Worm (Caenorhabditis elegans): ENCODE data around the gene K10C2.6.

K10C2.6 gene

ce11 chrX:6427147-6427546 lies 24.1 kb upstream of the K10C2.6 start:
- TF ChIP-seq ets-4 (tag; optimal IDR thresholded peaks at IDR 0.05) (no peak), syd-9 (tag; optimal IDR thresholded peaks at IDR 0.05) (no peak)

ce11 chrX:6429552-6429951 lies 21.7 kb upstream of the K10C2.6 start:
- TF ChIP-seq ttx-3 (tag; optimal IDR thresholded peaks at IDR 0.05): no peak
- TF ChIP-seq eyg-1 (tag; optimal IDR thresholded peaks at IDR 0.05): no peak
- no peak for TF ChIP-seq ceh-30 (tag; optimal IDR thresholded peaks at IDR 0.05)
- no peak for TF ChIP-seq pha-4 (tag; optimal IDR thresholded peaks at IDR 0.05)
- no peak for TF ChIP-seq ceh-48 (tag; optimal IDR thresholded peaks at IDR 0.05)
- TF ChIP-seq madf-2 (tag; optimal IDR thresholded peaks at IDR 0.05): no peak
- TF ChIP-seq tbx-2 (tag; optimal IDR thresholded peaks at IDR 0.05): no peak
- TF ChIP-seq odd-2 (tag; optimal IDR thresholded peaks at IDR 0.05): no peak

DNA sequence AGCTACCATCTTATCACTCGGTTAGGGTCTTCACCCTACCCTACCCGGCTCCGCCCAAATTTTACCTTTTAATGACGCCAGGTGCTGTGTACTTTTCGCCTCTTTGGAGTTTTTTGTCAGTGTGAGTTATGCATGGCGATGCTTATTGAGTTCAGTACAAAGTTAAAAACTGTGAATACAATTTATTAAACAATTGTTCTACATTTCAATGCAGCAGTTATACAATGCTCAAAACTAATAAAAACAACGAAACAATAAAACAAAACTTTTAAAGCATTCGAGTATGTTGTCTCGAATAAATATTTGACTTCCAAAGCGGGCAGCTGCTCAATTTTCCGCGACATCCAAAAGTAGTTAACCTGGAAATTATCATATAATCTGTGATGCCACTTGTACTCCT lies 20.7 kb upstream of the K10C2.6 start, which contains the start of gene ctsa-2:
TSS of gene ctsa-2 (minus strand) at position 101 of the 400 bp plus-strand sequence.
- TF ChIP-seq nhr-11 (tag; optimal IDR thresholded peaks at IDR 0.05): no peak
- TF ChIP-seq F13H6.1 (tag; optimal IDR thresholded peaks at IDR 0.05): no peak
- TF ChIP-seq ahr-1 (tag; optimal IDR thresholded peaks at IDR 0.05): no peak
- no peak for TF ChIP-seq pros-1 (tag; optimal IDR thresholded peaks at IDR 0.05)
- no peak for TF ChIP-seq mec-3 (tag; optimal IDR thresholded peaks at IDR 0.05; ENCODE audit: borderline replicate concordance)
- TF ChIP-seq fax-1 (tag; optimal IDR thresholded peaks at IDR 0.05): no peak
- TF ChIP-seq lim-6 (tag; optimal IDR thresholded peaks at IDR 0.05): no peak
- no peak for TF ChIP-seq pag-3 (tag; optimal IDR thresholded peaks at IDR 0.05; ENCODE audit: borderline replicate concordance)
- TF ChIP-seq ceh-2 (tag; optimal IDR thresholded peaks at IDR 0.05): no peak
- TF ChIP-seq unc-3 (GFP tag; conservative IDR thresholded peaks at IDR 0.05): no peak
- no peak for TF ChIP-seq unc-3 (tag; optimal IDR thresholded peaks at IDR 0.05)
- TF ChIP-seq ceh-31 (tag; optimal IDR thresholded peaks at IDR 0.05): no peak
- TF ChIP-seq ref-2 (tag; optimal IDR thresholded peaks at IDR 0.05): no peak
- TF ChIP-seq unc-55 (GFP tag; optimal IDR thresholded peaks at IDR 0.05): no peak
- TF ChIP-seq syd-9 (tag; optimal IDR thresholded peaks at IDR 0.05): no peak
- TF ChIP-seq K02D7.2 (tag; optimal IDR thresholded peaks at IDR 0.05): no peak
- TF ChIP-seq ceh-22 (tag; optimal IDR thresholded peaks at IDR 0.05): no peak
- no peak for TF ChIP-seq ets-4 (tag; optimal IDR thresholded peaks at IDR 0.05)
- no peak for TF ChIP-seq zip-5 (tag; optimal IDR thresholded peaks at IDR 0.05)
- TF ChIP-seq unc-42 (tag; optimal IDR thresholded peaks at IDR 0.05): no peak

DNA sequence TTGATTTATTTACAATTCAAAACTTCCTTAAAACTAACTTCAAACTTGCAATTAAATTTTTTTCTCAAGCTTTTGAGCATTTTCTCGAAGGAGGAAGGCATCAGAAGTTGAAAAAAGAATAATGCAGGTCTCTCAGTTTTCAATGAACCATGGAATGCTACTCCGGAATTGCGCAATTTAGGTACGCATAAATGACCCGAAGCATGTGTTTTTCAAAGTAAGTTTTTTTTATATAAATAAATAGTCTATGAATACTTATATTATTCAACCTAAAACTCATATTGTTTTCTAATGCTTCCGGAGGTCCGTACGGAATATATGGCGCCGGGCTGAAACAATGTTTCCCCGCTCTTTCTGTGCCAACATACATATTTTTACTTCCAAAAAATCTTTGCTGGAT lies 17.6 kb upstream of the K10C2.6 start, which contains the start of gene K10C2.2:
TSS of gene K10C2.2 (minus strand) at position 101 of the 400 bp plus-strand sequence.
- TF ChIP-seq pha-2 (tag; optimal IDR thresholded peaks at IDR 0.05) (no peak), zip-5 (tag; optimal IDR thresholded peaks at IDR 0.05) (no peak), rnt-1 (tag; optimal IDR thresholded peaks at IDR 0.05) (no peak), syd-9 (tag; optimal IDR thresholded peaks at IDR 0.05) (no peak), mec-3 (tag; optimal IDR thresholded peaks at IDR 0.05; ENCODE audit: borderline replicate concordance) (no peak), pros-1 (tag; optimal IDR thresholded peaks at IDR 0.05) (no peak), tbx-2 (tag; optimal IDR thresholded peaks at IDR 0.05) (no peak), nhr-11 (tag; optimal IDR thresholded peaks at IDR 0.05) (no peak), pqm-1 (tag; optimal IDR thresholded peaks at IDR 0.05) (no peak), T23F11.4 (GFP tag; optimal IDR thresholded peaks at IDR 0.05) (no peak)

DNA sequence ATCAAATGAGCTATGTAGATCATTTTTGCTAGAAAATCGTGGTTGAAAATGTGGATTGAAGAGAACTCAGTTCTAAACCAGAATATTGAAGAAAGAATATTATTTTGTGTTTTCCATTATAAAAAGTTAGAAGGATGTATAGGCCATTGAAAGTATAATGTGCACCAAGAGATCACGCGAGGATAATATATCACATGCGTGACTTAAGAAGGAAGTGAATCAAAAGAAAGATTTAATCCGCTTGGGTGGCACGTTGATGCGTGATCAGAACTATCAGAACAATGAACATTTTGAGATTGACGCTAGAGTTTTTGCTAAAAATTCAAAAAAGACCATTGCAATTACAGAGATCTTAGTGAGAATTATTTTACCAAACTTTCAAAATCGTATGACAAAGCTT lies 15.4 kb upstream of the K10C2.6 start:
- TF ChIP-seq fkh-6 (tag; optimal IDR thresholded peaks at IDR 0.05) (no peak), eyg-1 (tag; optimal IDR thresholded peaks at IDR 0.05) (no peak), npax-4 (tag; optimal IDR thresholded peaks at IDR 0.05) (no peak), hlh-8 (tag; optimal IDR thresholded peaks at IDR 0.05) (no peak), T23F11.4 (GFP tag; optimal IDR thresholded peaks at IDR 0.05) (no peak), unc-42 (tag; optimal IDR thresholded peaks at IDR 0.05) (no peak), gmeb-2 (tag; optimal IDR thresholded peaks at IDR 0.05) (no peak), pha-4 (tag; optimal IDR thresholded peaks at IDR 0.05) (no peak), ceh-34 (tag; optimal IDR thresholded peaks at IDR 0.05) (no peak), che-1 (tag; optimal IDR thresholded peaks at IDR 0.05) (no peak), pha-2 (tag; optimal IDR thresholded peaks at IDR 0.05) (no peak), ztf-16 (tag; optimal IDR thresholded peaks at IDR 0.05) (no peak), ceh-24 (tag; optimal IDR thresholded peaks at IDR 0.05) (no peak), Y22D7AL.16 (tag; optimal IDR thresholded peaks at IDR 0.05) (no peak), ceh-6 (GFP tag; optimal IDR thresholded peaks at IDR 0.05) (no peak), ceh-45 (GFP tag; IDR thresholded peaks at IDR 0.05) (no peak), rnt-1 (tag; optimal IDR thresholded peaks at IDR 0.05) (no peak), odd-2 (tag; optimal IDR thresholded peaks at IDR 0.05) (no peak), unc-3 (GFP tag; conservative IDR thresholded peaks at IDR 0.05) (no peak), unc-3 (tag; optimal IDR thresholded peaks at IDR 0.05) (no peak), mec-3 (tag; optimal IDR thresholded peaks at IDR 0.05; ENCODE audit: borderline replicate concordance) (no peak)

All from whole organism, late embryonic.